Worm (Caenorhabditis elegans): ENCODE data around the gene M163.9.

DNA sequence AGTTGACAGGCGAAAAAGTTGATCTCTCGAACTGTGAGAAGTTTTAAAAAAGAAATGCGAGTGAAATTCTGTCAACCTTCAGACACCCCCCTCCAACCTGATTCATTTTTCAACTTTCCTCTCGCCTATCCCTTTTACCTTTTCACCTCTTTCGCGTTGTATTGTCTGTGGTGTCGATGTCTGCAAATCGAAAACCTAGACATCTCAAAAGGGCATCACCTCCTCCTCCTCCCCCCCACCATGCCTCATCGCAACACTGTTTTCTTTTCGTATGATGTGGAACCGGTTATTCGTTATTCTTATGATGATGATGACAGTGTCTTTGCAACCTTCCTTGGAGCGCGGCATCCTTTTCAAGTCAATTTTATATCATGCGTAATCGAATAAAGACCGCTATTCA is 38.6 kb downstream of the M163.9 start:
- TF ChIP-seq him-1 (tag; optimal IDR thresholded peaks at IDR 0.05) (no peak), W03F9.2 (tag; optimal IDR thresholded peaks at IDR 0.05) (no peak), dao-5 (tag; optimal IDR thresholded peaks at IDR 0.05) (no peak)
